Fruit fly (Drosophila melanogaster) whole organism, wandering third instar larva: ENCODE results near the gene CG7024.

Experiments used
- Myc ChIP-seq: fragments of >200 bp; optimal IDR thresholded peaks from 2 replicates; lab custom pipeline; 2017
- N ChIP-seq: fragments of >200 bp; optimal IDR thresholded peaks from 2 replicates; lab custom pipeline; 2018; ENCODE audit warnings: missing biosample characterization, missing external identifiers, missing genetic modification characterization

DNA sequence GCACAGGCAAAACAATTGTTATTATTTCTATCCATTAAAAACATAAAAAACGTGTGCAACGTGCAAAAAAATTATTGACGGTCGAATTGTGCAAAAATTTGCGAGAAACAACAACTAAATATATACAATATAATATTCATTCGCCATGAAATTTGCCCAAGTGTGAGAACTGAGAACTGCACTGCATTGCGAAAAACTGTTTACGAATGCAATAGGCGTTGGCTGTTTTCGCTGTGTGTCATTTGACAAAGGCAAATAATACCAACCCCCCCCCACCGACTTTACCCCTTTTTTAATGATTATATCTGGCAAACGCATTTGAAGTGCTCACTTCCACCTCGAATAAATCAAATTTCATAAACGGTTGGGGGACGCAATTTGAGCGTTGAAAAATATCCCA is 30.1 kb upstream of the CG7024 start:
- TF ChIP-seq N (GFP tag; lab: Kevin White, UChicago) (no peak), Myc (lab: Kevin White, UChicago) (no peak)
